Fruit fly (Drosophila melanogaster) whole organism, embryonic: Measurements from ENCODE around the gene Gr98d.

Experiments
- CG10959 ChIP-seq: fragments of 200-800 bp; sonication (Bioruptor generic); IDR thresholded peaks from 2 replicates; pipeline ENCODE4 v1.3.6; 2022; ENCODE audit warnings: missing biosample characterization, missing genetic modification characterization
- CG14441 ChIP-seq: fragments of 200-800 bp; sonication (Bioruptor generic); IDR thresholded peaks from 2 replicates; pipeline ENCODE4 v1.3.6; 2022; ENCODE audit warnings: missing biosample characterization, missing genetic modification characterization
- CG14667 ChIP-seq: fragments of 200-800 bp; sonication (Bioruptor generic); IDR thresholded peaks from 2 replicates; pipeline ENCODE4 v1.3.6; 2022; ENCODE audit warnings: missing biosample characterization, missing genetic modification characterization
- CG16863 ChIP-seq: fragments of 200-800 bp; sonication (Bioruptor generic); optimal IDR thresholded peaks from 3 replicates; lab custom pipeline; 2016; ENCODE audit warnings: missing biosample characterization, missing genetic modification characterization
- CG31224 ChIP-seq: fragments of 200-800 bp; sonication (Bioruptor generic); IDR thresholded peaks from 2 replicates; pipeline ENCODE4 v1.3.6; 2022; ENCODE audit warnings: missing biosample characterization, missing genetic modification characterization
- CG32532 ChIP-seq: fragments of 200-800 bp; sonication (Bioruptor generic); IDR thresholded peaks from 2 replicates; pipeline ENCODE4 v1.3.6; 2022; ENCODE audit warnings: missing biosample characterization, missing genetic modification characterization
- CG34422 ChIP-seq: fragments of 200-800 bp; sonication (Bioruptor generic); IDR thresholded peaks from 3 replicates; pipeline ENCODE4 v1.3.6; 2022; ENCODE audit warnings: missing biosample characterization, missing genetic modification characterization
- CG3995 ChIP-seq: fragments of 200-800 bp; sonication (Bioruptor generic); optimal IDR thresholded peaks from 3 replicates; lab custom pipeline; 2016; ENCODE audit warnings: missing biosample characterization, missing genetic modification characterization
- CG43689 ChIP-seq: fragments of 200-800 bp; sonication (Bioruptor generic); IDR thresholded peaks from 2 replicates; pipeline ENCODE4 v1.3.6; 2022; ENCODE audit warnings: missing biosample characterization, missing genetic modification characterization
- CG6175 ChIP-seq: fragments of 200-800 bp; sonication (Bioruptor generic); IDR thresholded peaks from 3 replicates; pipeline ENCODE4 v1.3.6; 2022; ENCODE audit warnings: missing biosample characterization, missing genetic modification characterization
- CG6683 ChIP-seq: fragments of 200-800 bp; sonication (Bioruptor generic); optimal IDR thresholded peaks from 2 replicates; lab custom pipeline; 2017; ENCODE audit warnings: missing biosample characterization, mild to moderate bottlenecking, missing genetic modification characterization, missing genetic modification reagents
- CG6765 ChIP-seq: fragments of 200-800 bp; sonication (Bioruptor generic); optimal IDR thresholded peaks from 3 replicates; lab custom pipeline; 2017; ENCODE audit warnings: missing biosample characterization, mild to moderate bottlenecking, missing genetic modification characterization
- CG8089 ChIP-seq: fragments of 200-800 bp; sonication (Bioruptor generic); optimal IDR thresholded peaks from 3 replicates; lab custom pipeline; 2016; ENCODE audit warnings: missing biosample characterization, missing genetic modification characterization
- Deaf1 ChIP-seq: fragments of 200-800 bp; optimal IDR thresholded peaks from 3 replicates; lab custom pipeline; 2019; ENCODE audit warnings: missing biosample characterization, mild to moderate bottlenecking, missing genetic modification characterization, moderate library complexity
- E2f1 ChIP-seq: fragments of 200-800 bp; sonication (Bioruptor generic); IDR thresholded peaks from 2 replicates; pipeline ENCODE4 v1.3.6; 2022; ENCODE audit warnings: missing biosample characterization, missing genetic modification characterization
- H2.0 ChIP-seq: fragments of 200-800 bp; sonication (Bioruptor generic); IDR thresholded peaks from 2 replicates; pipeline ENCODE4 v1.3.6; 2022; ENCODE audit warnings: missing biosample characterization, missing genetic modification characterization
- HHEX ChIP-seq: fragments of 200-800 bp; sonication (Bioruptor generic); optimal IDR thresholded peaks from 3 replicates; lab custom pipeline; 2017; ENCODE audit warnings: missing biosample characterization, mild to moderate bottlenecking, missing genetic modification characterization, missing genetic modification reagents
- HLHmδ ChIP-seq: fragments of 200-800 bp; sonication (Bioruptor generic); optimal IDR thresholded peaks from 2 replicates; lab custom pipeline; 2018; ENCODE audit warnings: missing biosample characterization, mild to moderate bottlenecking, missing genetic modification characterization, moderate library complexity
- HmgD ChIP-seq: fragments of 200-800 bp; sonication (Bioruptor generic); optimal IDR thresholded peaks from 3 replicates; lab custom pipeline; 2016; ENCODE audit warnings: missing biosample characterization, missing genetic modification characterization
- MBD-R2 ChIP-seq: fragments of 200-800 bp; sonication (Bioruptor generic); IDR thresholded peaks from 2 replicates; pipeline ENCODE4 v1.3.6; 2022; ENCODE audit warnings: missing biosample characterization, missing genetic modification characterization
- MESR4 ChIP-seq: fragments of 200-800 bp; sonication (Bioruptor generic); optimal IDR thresholded peaks from 2 replicates; lab custom pipeline; 2018; ENCODE audit warnings: missing biosample characterization, mild to moderate bottlenecking, missing genetic modification characterization, moderate library complexity
- NFAT ChIP-seq: fragments of 200-800 bp; sonication (Bioruptor generic); IDR thresholded peaks from 2 replicates; pipeline ENCODE4 v1.3.6; 2022; ENCODE audit warnings: missing biosample characterization, missing genetic modification characterization
- Neu2 ChIP-seq: fragments of 200-800 bp; sonication (Bioruptor generic); optimal IDR thresholded peaks from 3 replicates; lab custom pipeline; 2016; ENCODE audit warnings: missing biosample characterization, missing genetic modification characterization, borderline replicate concordance
- Sry-δ ChIP-seq: fragments of 200-800 bp; sonication (Bioruptor generic); optimal IDR thresholded peaks from 2 replicates; lab custom pipeline; 2016; ENCODE audit warnings: missing biosample characterization, missing genetic modification characterization
- Vsx1 ChIP-seq: fragments of 200-800 bp; sonication (Bioruptor generic); optimal IDR thresholded peaks from 2 replicates; lab custom pipeline; 2017; ENCODE audit warnings: missing biosample characterization, mild to moderate bottlenecking, missing genetic modification characterization, missing genetic modification reagents
- ase ChIP-seq: fragments of 200-800 bp; sonication (Bioruptor generic); IDR thresholded peaks from 3 replicates; pipeline ENCODE4 v1.3.6; 2022; ENCODE audit warnings: missing biosample characterization, missing genetic modification characterization
- bcd ChIP-seq: fragments of 200-800 bp; sonication (Bioruptor generic); optimal IDR thresholded peaks from 2 replicates; lab custom pipeline; 2017; ENCODE audit warnings: missing biosample characterization, mild to moderate bottlenecking, missing genetic modification characterization
- cato ChIP-seq: fragments of 200-800 bp; sonication (Bioruptor generic); optimal IDR thresholded peaks from 2 replicates; lab custom pipeline; 2016; ENCODE audit warnings: missing biosample characterization, missing genetic modification characterization, borderline replicate concordance
- fu2 ChIP-seq: fragments of 200-800 bp; sonication (Bioruptor generic); optimal IDR thresholded peaks from 2 replicates; lab custom pipeline; 2016; ENCODE audit warnings: missing biosample characterization, missing genetic modification characterization
- gce ChIP-seq: fragments of 200-800 bp; sonication (Bioruptor generic); IDR thresholded peaks from 3 replicates; pipeline ENCODE4 v1.3.6; 2022; ENCODE audit warnings: missing biosample characterization, missing genetic modification characterization
- jumu ChIP-seq: fragments of 200-800 bp; sonication (Bioruptor generic); optimal IDR thresholded peaks from 3 replicates; lab custom pipeline; 2016; ENCODE audit warnings: missing biosample characterization, missing genetic modification characterization
- kah ChIP-seq: fragments of 200-800 bp; sonication (Bioruptor generic); optimal IDR thresholded peaks from 2 replicates; lab custom pipeline; 2018; ENCODE audit warnings: missing biosample characterization, mild to moderate bottlenecking, missing genetic modification characterization
- kay ChIP-seq: fragments of 200-800 bp; sonication (Bioruptor generic); optimal IDR thresholded peaks from 2 replicates; lab custom pipeline; 2016; ENCODE audit warnings: missing biosample characterization, missing genetic modification characterization
- lbe ChIP-seq: fragments of 200-800 bp; sonication (Bioruptor generic); optimal IDR thresholded peaks from 2 replicates; lab custom pipeline; 2016; ENCODE audit warnings: missing biosample characterization, mild to moderate bottlenecking, missing genetic modification characterization
- lov ChIP-seq, 2 experiments: fragments of 200-800 bp in 1 of 2; fragments of >200 bp in 1 of 2; sonication (Bioruptor generic) in 1 of 2; IDR thresholded peaks in 1 of 2; optimal IDR thresholded peaks in 1 of 2; 2 replicates in 1 of 2; 3 replicates in 1 of 2; pipeline versions ENCODE4 v1.3.6 to Lab custom; 2017 to 2022; ENCODE audit warnings: missing biosample characterization in 1 of 2, missing genetic modification characterization in 1 of 2
- nerfin-1 ChIP-seq: fragments of 200-800 bp; sonication (Bioruptor generic); optimal IDR thresholded peaks from 3 replicates; lab custom pipeline; 2019; ENCODE audit warnings: missing biosample characterization, mild to moderate bottlenecking, missing genetic modification characterization, moderate library complexity
- schlank ChIP-seq: fragments of 200-800 bp; sonication (Bioruptor generic); optimal IDR thresholded peaks from 2 replicates; lab custom pipeline; 2018; ENCODE audit warnings: missing biosample characterization, mild to moderate bottlenecking, missing genetic modification characterization
- scrt ChIP-seq: fragments of 200-800 bp; sonication (Bioruptor generic); optimal IDR thresholded peaks from 2 replicates; lab custom pipeline; 2018; ENCODE audit warnings: missing biosample characterization, mild to moderate bottlenecking, missing genetic modification characterization, moderate library complexity
- sens-2 ChIP-seq: fragments of 200-800 bp; sonication (Bioruptor generic); IDR thresholded peaks from 2 replicates; pipeline ENCODE4 v1.3.6; 2022; ENCODE audit warnings: missing biosample characterization, missing genetic modification characterization
- stc ChIP-seq: fragments of 200-800 bp; sonication (Bioruptor generic); IDR thresholded peaks from 2 replicates; pipeline ENCODE4 v1.3.6; 2022; ENCODE audit warnings: missing biosample characterization, missing genetic modification characterization
- stwl ChIP-seq: fragments of 200-800 bp; sonication (Bioruptor generic); optimal IDR thresholded peaks from 3 replicates; lab custom pipeline; 2018; ENCODE audit warnings: missing biosample characterization, mild to moderate bottlenecking, missing genetic modification characterization, moderate library complexity
- tin ChIP-seq: fragments of 200-800 bp; sonication (Bioruptor generic); optimal IDR thresholded peaks from 3 replicates; lab custom pipeline; 2016; ENCODE audit warnings: missing biosample characterization, missing genetic modification characterization
- z ChIP-seq: fragments of 200-800 bp; sonication (Bioruptor generic); IDR thresholded peaks from 3 replicates; pipeline ENCODE4 v1.3.6; 2022; ENCODE audit warnings: missing biosample characterization, missing genetic modification characterization

Gene Gr98d

dm6 chr3R:27582634-27583181 is 36.9 kb downstream of the Gr98d start, which contains the start of gene pins (continued):
- TF ChIP-seq jumu, result no peak
- no peak for TF ChIP-seq lbe (GFP tag; lab: Kevin White, UChicago)
- no peak; the same call in 2 of the 3 replicates for TF ChIP-seq CG34422 (GFP tag; lab: Robert Waterston, UW)
- TF ChIP-seq stwl (tag; lab: Kevin White, UChicago), result no peak
- TF ChIP-seq CG6683 (GFP tag; lab: Kevin White, UChicago), result no peak
- TF ChIP-seq bcd (GFP tag; lab: Kevin White, UChicago), result no peak
- TF ChIP-seq Sry-δ (GFP tag; lab: Kevin White, UChicago), result no peak
- TF ChIP-seq kah (GFP tag; lab: Kevin White, UChicago), result no peak
- no peak for TF ChIP-seq fu2 (GFP tag; lab: Kevin White, UChicago)
- no peak for TF ChIP-seq CG10959 (GFP tag; lab: Robert Waterston, UW)
- TF ChIP-seq HHEX, result no peak
- TF ChIP-seq CG14441 (GFP tag; lab: Robert Waterston, UW), result no peak
- no peak for TF ChIP-seq HmgD (GFP tag; lab: Kevin White, UChicago)
- no peak for TF ChIP-seq CG6765 (GFP tag; lab: Kevin White, UChicago)
- no peak for TF ChIP-seq CG3995
- no peak for TF ChIP-seq CG6175
- no peak for TF ChIP-seq nerfin-1 (tag; lab: Kevin White, UChicago)
- TF ChIP-seq scrt (GFP tag; lab: Kevin White, UChicago), result no peak
- TF ChIP-seq gce (GFP tag; lab: Robert Waterston, UW), result no peak
- TF ChIP-seq MBD-R2, result peak; percentile 41
- TF ChIP-seq E2f1, result no peak
- peak; percentile 92 for TF ChIP-seq MESR4 (GFP tag; lab: Kevin White, UChicago)
- TF ChIP-seq CG32532 (GFP tag; lab: Robert Waterston, UW), result no peak
- no peak for TF ChIP-seq H2.0 (GFP tag; lab: Robert Waterston, UW)
- no peak for TF ChIP-seq CG8089 (GFP tag; lab: Kevin White, UChicago)
- TF ChIP-seq schlank, result no peak
- TF ChIP-seq kay (GFP tag; lab: Kevin White, UChicago), result peak; percentile 37
- no peak for TF ChIP-seq cato (GFP tag; lab: Kevin White, UChicago)
- TF ChIP-seq Vsx1 (GFP tag; lab: Kevin White, UChicago), result peak; percentile 4
- no peak for TF ChIP-seq sens-2 (GFP tag; lab: Robert Waterston, UW)
- TF ChIP-seq CG14667 (GFP tag; lab: Robert Waterston, UW), result no peak
- TF ChIP-seq CG43689 (GFP tag; lab: Robert Waterston, UW), result no peak
- no peak for TF ChIP-seq HLHmδ
- TF ChIP-seq ase (GFP tag; lab: Robert Waterston, UW), result no peak
- 0 out of 3 replicates have a peak, but pooled peaks have one; percentile 12 for TF ChIP-seq z (GFP tag; lab: Robert Waterston, UW)
- TF ChIP-seq tin, result no peak
- no peak for TF ChIP-seq NFAT
- no peak for TF ChIP-seq stc (GFP tag; lab: Robert Waterston, UW)
- TF ChIP-seq CG31224 (GFP tag; lab: Robert Waterston, UW), result no peak
- TF ChIP-seq Deaf1, result no peak
- TF ChIP-seq Neu2, result no peak
- no peak for TF ChIP-seq lov (optimal IDR thresholded peaks at IDR 0.05; lab: Kevin White, UChicago)
- TF ChIP-seq lov (GFP tag; IDR thresholded peaks at IDR 0.05; lab: Robert Waterston, UW), result no peak

- TF ChIP-seq lbe (GFP tag; lab: Kevin White, UChicago), result peak; percentile 62
- TF ChIP-seq CG16863, result no peak
Measured at dm6 chr3R:27593174-27593573, 47.3 kb downstream of the Gr98d start.
